Fruit fly (Drosophila melanogaster): ENCODE data around the gene Glg1.

Gene Glg1

dm6 chr3L:21492723-21493316 is 14.5 kb downstream of the Glg1 start, which contains the start of the genes CG7202 and CG7519:
Gene CG7202 (minus strand): TSS chr3L:21492773.
Gene CG7519 (plus strand): TSS chr3L:21493083.
- no peak for TF ChIP-seq h (optimal IDR thresholded peaks at IDR 0.05)
- no peak for TF ChIP-seq Myc (optimal IDR thresholded peaks at IDR 0.05)
- no peak for TF ChIP-seq psq (optimal IDR thresholded peaks at IDR 0.05)
- TF ChIP-seq Sin3A (optimal IDR thresholded peaks at IDR 0.05): no peak
- TF ChIP-seq ttk (optimal IDR thresholded peaks at IDR 0.05): no peak
- TF ChIP-seq insv (optimal IDR thresholded peaks at IDR 0.05): no peak

- TF ChIP-seq psq (optimal IDR thresholded peaks at IDR 0.05) (no peak), ttk (optimal IDR thresholded peaks at IDR 0.05) (no peak), Sin3A (optimal IDR thresholded peaks at IDR 0.05) (no peak), h (optimal IDR thresholded peaks at IDR 0.05) (no peak), Myc (optimal IDR thresholded peaks at IDR 0.05) (no peak), insv (optimal IDR thresholded peaks at IDR 0.05) (no peak)
These were observed 16.9 kb downstream of the Glg1 start, which contains the start of gene Neu2 for dm6 chr3L:21490486-21490885. Gene Neu2 (minus strand): TSS chr3L:21490586.

DNA sequence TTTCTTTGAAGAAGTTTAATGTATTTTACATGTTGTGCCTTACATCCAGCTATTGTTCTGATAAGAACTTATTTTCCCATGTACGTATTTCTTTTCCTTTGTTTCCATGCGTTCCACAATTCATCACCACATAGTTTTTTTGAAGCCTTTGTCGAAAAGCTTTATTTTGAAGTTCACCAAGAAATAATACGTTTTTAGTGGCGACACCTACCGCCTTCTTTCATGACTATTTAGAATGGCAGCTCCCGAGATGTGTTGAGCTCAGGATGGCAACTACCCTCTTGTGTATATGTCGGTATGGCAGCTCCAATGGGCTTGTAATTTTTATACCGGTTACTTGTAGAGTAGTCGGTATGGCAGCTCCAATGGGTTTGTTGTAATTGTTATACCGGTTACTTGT is 23.5 kb downstream of the Glg1 start:
- no peak for TF ChIP-seq h (optimal IDR thresholded peaks at IDR 0.05)
- TF ChIP-seq Myc (optimal IDR thresholded peaks at IDR 0.05): no peak
- no peak for TF ChIP-seq psq (optimal IDR thresholded peaks at IDR 0.05)
- TF ChIP-seq ttk (optimal IDR thresholded peaks at IDR 0.05): no peak
- no peak for TF ChIP-seq insv (optimal IDR thresholded peaks at IDR 0.05)
- TF ChIP-seq Sin3A (optimal IDR thresholded peaks at IDR 0.05): no peak

dm6 chr3L:21482100-21482499 is 25.2 kb downstream of the Glg1 start:
- no peak for TF ChIP-seq Myc (optimal IDR thresholded peaks at IDR 0.05)
- TF ChIP-seq psq (optimal IDR thresholded peaks at IDR 0.05): no peak
- TF ChIP-seq ttk (optimal IDR thresholded peaks at IDR 0.05): no peak
- no peak for TF ChIP-seq h (optimal IDR thresholded peaks at IDR 0.05)
- no peak for TF ChIP-seq insv (optimal IDR thresholded peaks at IDR 0.05)
- TF ChIP-seq Sin3A (optimal IDR thresholded peaks at IDR 0.05): no peak

DNA sequence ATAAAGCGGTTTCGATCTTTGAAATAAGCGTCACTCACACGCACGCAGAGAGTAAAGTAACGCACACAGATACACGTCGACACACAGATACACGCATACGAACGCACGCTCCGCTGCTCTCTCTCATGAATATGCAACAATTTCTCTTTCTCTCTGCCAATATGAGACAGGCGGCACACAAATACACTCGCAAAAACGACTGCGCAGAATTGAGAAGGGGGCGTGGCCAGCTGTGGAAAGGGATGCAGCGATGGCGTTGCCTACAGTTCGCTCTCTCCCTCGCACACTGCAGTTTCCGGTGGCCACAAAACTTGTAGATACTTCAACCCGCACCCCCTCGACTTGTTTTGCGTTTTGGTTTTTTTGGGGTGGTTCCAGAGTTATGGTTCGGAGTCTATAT is 27.7 kb downstream of the Glg1 start:
- TF ChIP-seq Sin3A (optimal IDR thresholded peaks at IDR 0.05) (no peak), h (optimal IDR thresholded peaks at IDR 0.05) (no peak), ttk (optimal IDR thresholded peaks at IDR 0.05) (no peak), insv (optimal IDR thresholded peaks at IDR 0.05) (no peak), Myc (optimal IDR thresholded peaks at IDR 0.05) (no peak), psq (optimal IDR thresholded peaks at IDR 0.05) (no peak)

DNA sequence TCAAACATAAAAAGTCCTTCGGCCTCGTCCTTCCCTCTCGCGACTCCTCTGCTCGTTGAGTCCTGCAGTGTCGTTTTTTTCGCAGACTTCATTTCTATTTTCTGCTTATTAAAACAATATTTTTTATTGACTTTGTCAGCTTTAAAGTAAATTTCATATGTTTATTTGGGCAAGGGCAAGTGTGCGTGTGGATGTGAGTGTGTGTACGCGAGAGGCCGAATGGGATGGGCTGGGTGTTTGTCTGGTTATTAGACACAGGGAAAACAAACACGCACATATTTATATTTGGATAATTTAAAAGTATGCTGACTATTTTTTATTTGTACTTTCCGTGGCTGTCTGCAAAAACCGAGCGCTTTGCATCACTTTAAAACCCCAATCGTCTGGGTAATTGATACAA is 29.5 kb downstream of the Glg1 start:
- TF ChIP-seq h (optimal IDR thresholded peaks at IDR 0.05): no peak

DNA sequence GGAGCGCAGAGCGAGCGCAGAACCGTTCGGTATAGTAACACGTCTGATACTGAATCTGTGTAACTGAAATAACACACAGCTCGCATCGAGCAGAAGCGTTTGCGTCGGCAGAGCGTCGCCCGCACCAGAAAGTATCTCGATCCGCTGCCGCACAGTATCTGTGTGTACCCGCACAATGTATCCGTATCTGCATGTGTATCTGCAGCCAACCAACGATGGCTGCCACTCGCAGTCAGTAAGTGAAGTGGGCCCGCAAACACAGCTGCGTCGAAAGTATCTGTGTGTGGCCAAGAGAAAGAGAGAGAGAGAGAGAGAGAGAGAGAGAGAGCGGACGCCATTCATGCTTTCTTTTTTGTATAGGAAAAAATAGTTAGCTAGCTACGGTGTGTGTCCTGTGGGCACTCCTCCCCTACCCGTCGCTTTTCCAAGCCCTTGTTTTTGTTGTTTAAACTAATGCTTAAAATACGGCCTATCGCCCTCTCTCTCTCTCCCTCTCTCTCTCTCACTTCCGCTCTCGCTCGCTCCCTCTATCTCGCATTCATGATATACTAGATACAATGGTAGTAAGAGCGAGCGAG is 30.8 kb downstream of the Glg1 start, which contains the start of gene croc:
Gene croc (minus strand): TSS at position 51 of the 578 bp plus-strand sequence.
- TF ChIP-seq insv (optimal IDR thresholded peaks at IDR 0.05) (no peak), ttk (optimal IDR thresholded peaks at IDR 0.05) (no peak), Sin3A (optimal IDR thresholded peaks at IDR 0.05) (no peak), Myc (optimal IDR thresholded peaks at IDR 0.05) (no peak), h (optimal IDR thresholded peaks at IDR 0.05) (no peak), psq (optimal IDR thresholded peaks at IDR 0.05) (no peak)

DNA sequence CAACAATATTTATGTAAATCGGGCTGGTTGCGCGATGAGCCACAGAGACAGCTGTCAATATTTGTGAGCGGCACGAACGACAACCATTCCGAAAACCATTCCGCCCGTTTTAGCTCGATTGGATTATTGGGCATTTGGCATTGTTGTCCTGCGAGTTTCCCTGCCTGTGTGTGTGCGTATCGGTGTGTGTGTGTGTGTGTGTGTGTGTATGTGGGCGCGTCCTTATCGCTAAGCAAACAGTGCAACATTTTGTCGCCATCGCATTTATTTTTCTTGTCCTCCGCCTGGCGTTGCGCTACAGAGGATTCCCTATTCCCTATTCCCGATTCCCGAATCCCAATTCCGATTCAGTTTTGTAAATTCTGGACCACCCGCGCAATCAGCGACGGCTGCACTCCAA is 35.4 kb downstream of the Glg1 start:
- TF ChIP-seq Sin3A (optimal IDR thresholded peaks at IDR 0.05) (no peak), ttk (optimal IDR thresholded peaks at IDR 0.05) (no peak), Myc (optimal IDR thresholded peaks at IDR 0.05) (no peak), insv (optimal IDR thresholded peaks at IDR 0.05) (no peak), h (optimal IDR thresholded peaks at IDR 0.05) (no peak), psq (optimal IDR thresholded peaks at IDR 0.05) (no peak)

- TF ChIP-seq insv (optimal IDR thresholded peaks at IDR 0.05): no peak
- no peak for TF ChIP-seq ttk (optimal IDR thresholded peaks at IDR 0.05)
- TF ChIP-seq Sin3A (optimal IDR thresholded peaks at IDR 0.05): no peak
- no peak for TF ChIP-seq h (optimal IDR thresholded peaks at IDR 0.05)
- TF ChIP-seq psq (optimal IDR thresholded peaks at IDR 0.05): no peak
- no peak for TF ChIP-seq Myc (optimal IDR thresholded peaks at IDR 0.05)
These were observed 41.9 kb downstream of the Glg1 start for dm6 chr3L:21465261-21466112.

DNA sequence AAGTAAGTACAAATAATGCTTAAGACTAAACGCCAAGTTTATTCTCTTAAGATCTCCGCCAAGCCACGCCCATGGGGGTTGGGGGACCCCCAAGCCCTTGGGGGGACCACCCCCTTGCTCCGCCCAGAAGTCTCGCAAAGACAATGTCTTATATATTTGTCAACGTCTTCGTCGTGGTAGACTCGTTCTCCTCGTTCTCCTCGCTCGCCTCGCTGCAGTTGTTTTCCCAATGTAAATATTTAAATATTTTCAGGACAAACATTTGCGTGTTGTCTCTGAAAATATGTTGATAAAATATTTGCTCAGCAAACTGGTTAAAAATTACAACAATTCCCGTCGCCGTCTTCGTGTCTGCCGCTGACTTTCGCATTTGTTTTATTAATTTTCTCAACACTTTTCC is 43.1 kb downstream of the Glg1 start:
- TF ChIP-seq ttk (optimal IDR thresholded peaks at IDR 0.05) (no peak), psq (optimal IDR thresholded peaks at IDR 0.05) (no peak), Myc (optimal IDR thresholded peaks at IDR 0.05) (no peak), Sin3A (optimal IDR thresholded peaks at IDR 0.05) (no peak)

DNA sequence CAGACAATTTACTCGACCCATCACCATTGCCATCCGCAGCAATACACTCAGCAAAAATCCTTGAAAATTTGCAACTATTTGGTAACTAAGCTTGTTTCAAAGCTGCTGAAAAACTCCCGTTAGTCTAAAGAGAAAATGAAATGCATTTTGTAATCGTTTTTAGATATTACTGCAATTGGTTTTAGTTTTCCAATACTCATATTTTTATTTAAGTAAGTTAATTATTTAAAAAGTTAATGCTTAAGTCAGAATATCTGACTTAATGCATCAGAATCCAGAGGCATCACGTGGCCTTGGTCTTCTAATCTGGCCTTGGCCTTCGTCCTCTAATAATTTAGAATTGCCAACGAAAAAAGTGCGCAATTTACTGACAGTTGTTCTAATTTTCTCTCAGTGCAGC is 44.5 kb downstream of the Glg1 start:
- TF ChIP-seq Sin3A (optimal IDR thresholded peaks at IDR 0.05): no peak
- TF ChIP-seq insv (optimal IDR thresholded peaks at IDR 0.05): no peak
- no peak for TF ChIP-seq ttk (optimal IDR thresholded peaks at IDR 0.05)
- no peak for TF ChIP-seq psq (optimal IDR thresholded peaks at IDR 0.05)
- TF ChIP-seq Myc (optimal IDR thresholded peaks at IDR 0.05): no peak
- TF ChIP-seq h (optimal IDR thresholded peaks at IDR 0.05): no peak

dm6 chr3L:21460149-21460873 is 47.0 kb downstream of the Glg1 start:
- no peak for TF ChIP-seq ttk (optimal IDR thresholded peaks at IDR 0.05)
- no peak for TF ChIP-seq Sin3A (optimal IDR thresholded peaks at IDR 0.05)
- no peak for TF ChIP-seq insv (optimal IDR thresholded peaks at IDR 0.05)
- no peak for TF ChIP-seq h (optimal IDR thresholded peaks at IDR 0.05)
- no peak for TF ChIP-seq psq (optimal IDR thresholded peaks at IDR 0.05)
- TF ChIP-seq Myc (optimal IDR thresholded peaks at IDR 0.05): no peak
